Worm (Caenorhabditis elegans) whole organism, young adult: ENCODE measurements around the gene gsto-3.

Source experiments
- B0035.1 ChIP-seq: sonication (generic microtip); optimal IDR thresholded peaks from 2 replicates; lab custom pipeline; 2016; ENCODE audit warnings: missing genetic modification characterization, mild to moderate bottlenecking, missing compliant biosample characterization, missing genotype, missing genetic modification reagents
- B0336.3 ChIP-seq: fragments of 200-800 bp; sonication (Bioruptor generic); IDR thresholded peaks from 2 replicates; pipeline ENCODE4 v1.3.6; 2022; ENCODE audit warnings: missing genetic modification characterization, missing compliant biosample characterization
- F22D6.2 ChIP-seq: sonication (generic microtip); optimal IDR thresholded peaks from 2 replicates; lab custom pipeline; 2016; ENCODE audit warnings: mild to moderate bottlenecking, missing genetic modification characterization, missing compliant biosample characterization
- F23B12.7 ChIP-seq: sonication (generic microtip); optimal IDR thresholded peaks from 2 replicates; lab custom pipeline; 2017; ENCODE audit warnings: missing genetic modification characterization, mild to moderate bottlenecking, missing compliant biosample characterization, antibody characterized with exemption, moderate library complexity; ENCODE audit not compliant: insufficient read depth
- F39B2.1 ChIP-seq: fragments of 200-800 bp; sonication (Bioruptor generic); IDR thresholded peaks from 2 replicates; pipeline ENCODE4 v1.3.6; 2022; ENCODE audit warnings: missing genetic modification reagents, missing genetic modification characterization, missing compliant biosample characterization
- F49E8.2 ChIP-seq: sonication (generic microtip); optimal IDR thresholded peaks from 3 replicates; lab custom pipeline; 2017; ENCODE audit warnings: missing genetic modification characterization, mild to moderate bottlenecking, missing compliant biosample characterization, antibody characterized with exemption, moderate library complexity; ENCODE audit not compliant: insufficient read depth
- F52B5.7 ChIP-seq: sonication (generic microtip); optimal IDR thresholded peaks from 2 replicates; lab custom pipeline; 2016; ENCODE audit warnings: mild to moderate bottlenecking, missing genetic modification characterization, missing compliant biosample characterization
- F57A8.1 ChIP-seq: fragments of 200-800 bp; sonication (Bioruptor generic); optimal IDR thresholded peaks from 2 replicates; lab custom pipeline; 2018; ENCODE audit warnings: mild to moderate bottlenecking, missing genetic modification characterization, moderate library complexity, missing compliant biosample characterization
- K11D2.4 ChIP-seq: fragments of 200-800 bp; sonication (Bioruptor generic); IDR thresholded peaks from 2 replicates; pipeline ENCODE4 v1.3.6; 2022; ENCODE audit warnings: missing genetic modification reagents, missing genetic modification characterization, missing compliant biosample characterization
- T07F8.4 ChIP-seq: sonication (generic microtip); optimal IDR thresholded peaks from 2 replicates; lab custom pipeline; 2016; ENCODE audit warnings: mild to moderate bottlenecking, missing genetic modification characterization, moderate library complexity, missing compliant biosample characterization
- Y53F4B.3 ChIP-seq: fragments of 200-800 bp; sonication (Bioruptor generic); IDR thresholded peaks from 2 replicates; pipeline ENCODE4 v1.3.6; 2022; ENCODE audit warnings: missing genetic modification reagents, missing genetic modification characterization, missing compliant biosample characterization
- Y56A3A.18 ChIP-seq: fragments of 200-800 bp; sonication (Bioruptor generic); IDR thresholded peaks from 2 replicates; pipeline ENCODE4 v1.3.6; 2022; ENCODE audit warnings: missing genetic modification reagents, missing genetic modification characterization, missing compliant biosample characterization
- ama-1 ChIP-seq, 3 experiments: fragments of 150-350 bp in 1 of 3; sonication (generic microtip) in 2 of 3; optimal IDR thresholded peaks; 2 replicates each; lab custom pipeline; 2014 to 2018; ENCODE audit warnings: missing biosample characterization in 2 of 3, missing genetic modification characterization in 2 of 3, missing genetic modification reagents in 2 of 3
- ccch-3 ChIP-seq: fragments of 200-800 bp; sonication (Bioruptor generic); optimal IDR thresholded peaks from 2 replicates; lab custom pipeline; 2018; ENCODE audit warnings: mild to moderate bottlenecking, missing genetic modification characterization, missing compliant biosample characterization
- ceh-100 ChIP-seq: fragments of 200-800 bp; sonication (Bioruptor generic); IDR thresholded peaks from 2 replicates; pipeline ENCODE4 v1.3.6; 2022; ENCODE audit warnings: missing genetic modification reagents, missing genetic modification characterization, missing compliant biosample characterization
- ceh-27 ChIP-seq: fragments of 200-800 bp; sonication (Bioruptor generic); optimal IDR thresholded peaks from 2 replicates; lab custom pipeline; 2018; ENCODE audit warnings: mild to moderate bottlenecking, missing genetic modification characterization, moderate library complexity, missing compliant biosample characterization
- ceh-58 ChIP-seq: fragments of 200-800 bp; sonication (Bioruptor generic); IDR thresholded peaks from 2 replicates; pipeline ENCODE4 v1.3.6; 2022; ENCODE audit warnings: missing genetic modification characterization, missing compliant biosample characterization
- dox-1 ChIP-seq: fragments of 200-800 bp; sonication (Bioruptor generic); IDR thresholded peaks from 2 replicates; pipeline ENCODE4 v1.3.6; 2022; ENCODE audit warnings: missing genetic modification reagents, missing genetic modification characterization, missing compliant biosample characterization
- egl-44 ChIP-seq: fragments of 200-800 bp; sonication (Bioruptor generic); IDR thresholded peaks from 2 replicates; pipeline ENCODE4 v1.3.6; 2022; ENCODE audit warnings: missing genetic modification reagents, missing genetic modification characterization, missing compliant biosample characterization
- ekl-4 ChIP-seq: fragments of 200-800 bp; sonication (Bioruptor generic); IDR thresholded peaks from 2 replicates; pipeline ENCODE4 v1.3.6; 2022; ENCODE audit warnings: missing genetic modification reagents, missing genetic modification characterization, missing compliant biosample characterization
- gei-17 ChIP-seq: fragments of 200-800 bp; sonication (Bioruptor generic); optimal IDR thresholded peaks from 2 replicates; lab custom pipeline; 2018; ENCODE audit warnings: mild to moderate bottlenecking, missing genetic modification characterization, missing compliant biosample characterization
- lag-1 ChIP-seq: fragments of 200-800 bp; sonication (Bioruptor generic); IDR thresholded peaks from 2 replicates; pipeline ENCODE4 v1.3.6; 2022; ENCODE audit warnings: missing genetic modification reagents, missing genetic modification characterization, missing compliant biosample characterization
- let-526 ChIP-seq: fragments of 200-800 bp; sonication (Bioruptor generic); IDR thresholded peaks from 2 replicates; pipeline ENCODE4 v1.3.6; 2022; ENCODE audit warnings: missing genetic modification reagents, missing genetic modification characterization, missing compliant biosample characterization
- lir-1 ChIP-seq: fragments of 200-800 bp; sonication (Bioruptor generic); conservative IDR thresholded peaks from 2 replicates; pipeline ENCODE4 v1.3.6; 2022; ENCODE audit warnings: missing genetic modification reagents, missing genetic modification characterization, missing compliant biosample characterization
- madf-10 ChIP-seq: sonication (generic microtip); optimal IDR thresholded peaks from 2 replicates; lab custom pipeline; 2016; ENCODE audit warnings: mild to moderate bottlenecking, missing genetic modification characterization, missing compliant biosample characterization
- mel-28 ChIP-seq: sonication (generic microtip); optimal IDR thresholded peaks from 2 replicates; lab custom pipeline; 2016; ENCODE audit warnings: borderline replicate concordance, mild to moderate bottlenecking, missing genetic modification characterization, missing compliant biosample characterization
- nfya-1 ChIP-seq: sonication (generic microtip); optimal IDR thresholded peaks from 2 replicates; lab custom pipeline; 2017; ENCODE audit warnings: antibody characterized with exemption, missing compliant biosample characterization, missing genetic modification characterization, borderline replicate concordance; ENCODE audit not compliant: insufficient read depth
- nfya-2 ChIP-seq: fragments of 200-800 bp; sonication (Bioruptor generic); IDR thresholded peaks from 2 replicates; pipeline ENCODE4 v1.3.6; 2022; ENCODE audit warnings: missing genetic modification reagents, missing genetic modification characterization, missing compliant biosample characterization
- nfyb-1 ChIP-seq: fragments of 200-800 bp; sonication (Bioruptor generic); IDR thresholded peaks from 2 replicates; pipeline ENCODE4 v1.3.6; 2022; ENCODE audit warnings: missing genetic modification reagents, missing genetic modification characterization, missing compliant biosample characterization
- nhr-120 ChIP-seq: fragments of 200-800 bp; sonication (Bioruptor generic); IDR thresholded peaks from 2 replicates; pipeline ENCODE4 v1.3.6; 2022; ENCODE audit warnings: missing genetic modification characterization, missing compliant biosample characterization
- nhr-179 ChIP-seq: sonication (generic microtip); optimal IDR thresholded peaks from 2 replicates; lab custom pipeline; 2016; ENCODE audit warnings: mild to moderate bottlenecking, missing genetic modification characterization, missing compliant biosample characterization
- rcor-1 ChIP-seq: fragments of 200-800 bp; sonication (Bioruptor generic); IDR thresholded peaks from 2 replicates; pipeline ENCODE4 v1.3.6; 2022; ENCODE audit warnings: missing genetic modification reagents, missing genetic modification characterization, missing compliant biosample characterization
- rec-8 ChIP-seq, 2 experiments: sonication (generic microtip); optimal IDR thresholded peaks; 2 replicates each; lab custom pipeline; 2016; ENCODE audit warnings: mild to moderate bottlenecking in 2 of 2, missing genetic modification characterization in 2 of 2, missing genetic modification reagents in 2 of 2, missing genotype in 2 of 2, missing biosample characterization in 1 of 2, missing compliant biosample characterization in 1 of 2, moderate library complexity in 1 of 2
- rpc-1 ChIP-seq, 2 experiments: fragments of 150-350 bp in 1 of 2; sonication (generic microtip) in 1 of 2; optimal IDR thresholded peaks; 2 replicates each; lab custom pipeline; 2014 to 2018; ENCODE audit warnings: missing biosample characterization in 1 of 2, missing genetic modification characterization in 1 of 2, missing genetic modification reagents in 1 of 2, missing genotype in 1 of 2
- sea-2 ChIP-seq: fragments of 200-800 bp; sonication (Bioruptor generic); IDR thresholded peaks from 2 replicates; pipeline ENCODE4 v1.3.6; 2022; ENCODE audit warnings: missing genetic modification characterization, missing compliant biosample characterization
- sptf-2 ChIP-seq: fragments of 200-800 bp; sonication (Bioruptor generic); optimal IDR thresholded peaks from 2 replicates; lab custom pipeline; 2018; ENCODE audit warnings: mild to moderate bottlenecking, missing genetic modification characterization, missing compliant biosample characterization
- unc-130 ChIP-seq: sonication (generic microtip); optimal IDR thresholded peaks from 2 replicates; lab custom pipeline; 2016; ENCODE audit warnings: missing genetic modification reagents, missing genetic modification characterization, missing compliant biosample characterization
- ztf-18 ChIP-seq: sonication (generic microtip); optimal IDR thresholded peaks from 2 replicates; lab custom pipeline; 2016; ENCODE audit warnings: missing genotype, mild to moderate bottlenecking, missing genetic modification characterization, missing compliant biosample characterization
- ztf-25 ChIP-seq: fragments of 200-800 bp; sonication (Bioruptor generic); IDR thresholded peaks from 2 replicates; pipeline ENCODE4 v1.3.6; 2022; ENCODE audit warnings: missing genetic modification reagents, missing genetic modification characterization, missing compliant biosample characterization
- ztf-28 ChIP-seq: fragments of 200-800 bp; sonication (Bioruptor generic); IDR thresholded peaks from 2 replicates; pipeline ENCODE4 v1.3.6; 2022; ENCODE audit warnings: missing genetic modification reagents, missing genetic modification characterization, missing compliant biosample characterization
- ztf-3 ChIP-seq: fragments of 200-800 bp; sonication (Bioruptor generic); optimal IDR thresholded peaks from 2 replicates; lab custom pipeline; 2018; ENCODE audit warnings: mild to moderate bottlenecking, missing genetic modification characterization, missing compliant biosample characterization
- ztf-6 ChIP-seq: fragments of 200-800 bp; sonication (Bioruptor generic); IDR thresholded peaks from 2 replicates; pipeline ENCODE4 v1.3.6; 2022; ENCODE audit warnings: missing genetic modification reagents, missing genetic modification characterization, missing compliant biosample characterization

gsto-3 gene

ce11 chrIII:382470-382869, 1.4 kb upstream of the gsto-3 start, which contains the start of gene K10F12.7:
Gene K10F12.7 (minus strand): TSS chrIII:382570.
- no peak for TF ChIP-seq F49E8.2 (tag; lab: Kevin White, UChicago)
- no peak for TF ChIP-seq gei-17 (GFP tag; lab: Kevin White, UChicago)
- TF ChIP-seq F22D6.2 (tag; lab: Kevin White, UChicago): no peak
- no peak for TF ChIP-seq unc-130 (GFP tag; lab: Kevin White, UChicago)
- TF ChIP-seq ztf-25: no peak
- TF ChIP-seq ceh-27 (GFP tag; lab: Kevin White, UChicago): no peak
- no peak for TF ChIP-seq sptf-2 (GFP tag; lab: Kevin White, UChicago)
- TF ChIP-seq nhr-120: no peak
- no peak for TF ChIP-seq ztf-6 (GFP tag; lab: Robert Waterston, UW)
- no peak for TF ChIP-seq madf-10 (tag; lab: Kevin White, UChicago)
- no peak for TF ChIP-seq rec-8 (tag; optimal IDR thresholded peaks at IDR 0.05; lab: Kevin White, UChicago)
- no peak for TF ChIP-seq ceh-58 (GFP tag; lab: Robert Waterston, UW)
- TF ChIP-seq ama-1 (optimal IDR thresholded peaks at IDR 0.05; lab: Kevin White, UChicago): no peak
- TF ChIP-seq ama-1 (GFP tag; optimal IDR thresholded peaks at IDR 0.05; lab: Kevin White, UChicago): no peak
- no peak for TF ChIP-seq nfya-1 (tag; lab: Kevin White, UChicago)
- no peak for TF ChIP-seq T07F8.4 (tag; lab: Kevin White, UChicago)
- TF ChIP-seq, all 124 proteins: peak for 0

- TF ChIP-seq rcor-1 (GFP tag; lab: Robert Waterston, UW) (no peak), rec-8 (tag; optimal IDR thresholded peaks at IDR 0.05; lab: Kevin White, UChicago) (no peak), F23B12.7 (tag; lab: Kevin White, UChicago) (no peak), Y53F4B.3 (GFP tag; lab: Robert Waterston, UW) (no peak), ceh-58 (GFP tag; lab: Robert Waterston, UW) (no peak), rpc-1 (optimal IDR thresholded peaks at IDR 0.05; lab: Kevin White, UChicago) (no peak), rpc-1 (tag; optimal IDR thresholded peaks at IDR 0.05; lab: Kevin White, UChicago) (no peak), lag-1 (GFP tag; lab: Robert Waterston, UW) (no peak), ccch-3 (GFP tag; lab: Kevin White, UChicago) (no peak), B0336.3 (no peak), F52B5.7 (tag; lab: Kevin White, UChicago) (no peak), Y56A3A.18 (GFP tag; lab: Robert Waterston, UW) (no peak), B0035.1 (tag; lab: Kevin White, UChicago) (no peak), egl-44 (no peak), ztf-28 (no peak), F39B2.1 (GFP tag; lab: Robert Waterston, UW) (no peak), madf-10 (tag; lab: Kevin White, UChicago) (no peak), ztf-18 (no peak)
Measured at ce11 chrIII:365649-366048, 15.4 kb downstream of the gsto-3 start, which contains the start of gene pll-1. Gene pll-1 (plus strand): TSS chrIII:365949.

DNA sequence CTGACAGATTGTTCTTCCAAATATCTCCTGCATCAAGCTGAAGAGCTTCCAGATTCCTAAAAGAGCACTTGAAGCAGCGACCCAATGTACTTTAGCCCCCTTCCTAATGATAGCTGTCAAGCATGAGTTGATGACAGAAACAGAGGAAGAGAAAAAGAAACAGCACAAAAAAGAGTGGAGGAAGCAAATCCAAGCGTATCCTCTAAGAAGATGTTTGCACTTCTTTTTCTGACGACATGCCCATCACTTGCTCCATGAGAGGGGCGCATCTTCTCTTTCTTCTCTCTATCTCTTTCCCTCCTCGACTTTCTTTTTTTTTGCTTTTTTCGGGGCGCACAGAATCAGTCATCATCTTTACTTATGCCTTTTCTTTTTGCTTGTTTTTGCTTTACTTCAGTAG, 20.8 kb downstream of the gsto-3 start:
- TF ChIP-seq ekl-4: no peak
- no peak for TF ChIP-seq K11D2.4 (GFP tag; lab: Robert Waterston, UW)
- TF ChIP-seq mel-28 (tag; lab: Kevin White, UChicago): no peak
- TF ChIP-seq let-526: no peak
- no peak for TF ChIP-seq lag-1 (GFP tag; lab: Robert Waterston, UW)
- no peak for TF ChIP-seq nhr-179
- TF ChIP-seq sea-2 (GFP tag; lab: Robert Waterston, UW): no peak
- TF ChIP-seq nfya-2 (GFP tag; lab: Robert Waterston, UW): no peak
- no peak for TF ChIP-seq nhr-120
- no peak for TF ChIP-seq F39B2.1 (GFP tag; lab: Robert Waterston, UW)
- TF ChIP-seq B0336.3: no peak
- TF ChIP-seq ztf-3 (GFP tag; lab: Kevin White, UChicago): no peak
- TF ChIP-seq lir-1 (GFP tag; lab: Robert Waterston, UW): no peak
- TF ChIP-seq F57A8.1 (GFP tag; lab: Kevin White, UChicago): no peak
- no peak for TF ChIP-seq dox-1
- TF ChIP-seq nfyb-1 (GFP tag; lab: Robert Waterston, UW): no peak
- TF ChIP-seq ceh-100 (GFP tag; lab: Robert Waterston, UW): no peak
